Fruit fly (Drosophila melanogaster): ENCODE measurements around the gene Ge-1.

Gene Ge-1

DNA sequence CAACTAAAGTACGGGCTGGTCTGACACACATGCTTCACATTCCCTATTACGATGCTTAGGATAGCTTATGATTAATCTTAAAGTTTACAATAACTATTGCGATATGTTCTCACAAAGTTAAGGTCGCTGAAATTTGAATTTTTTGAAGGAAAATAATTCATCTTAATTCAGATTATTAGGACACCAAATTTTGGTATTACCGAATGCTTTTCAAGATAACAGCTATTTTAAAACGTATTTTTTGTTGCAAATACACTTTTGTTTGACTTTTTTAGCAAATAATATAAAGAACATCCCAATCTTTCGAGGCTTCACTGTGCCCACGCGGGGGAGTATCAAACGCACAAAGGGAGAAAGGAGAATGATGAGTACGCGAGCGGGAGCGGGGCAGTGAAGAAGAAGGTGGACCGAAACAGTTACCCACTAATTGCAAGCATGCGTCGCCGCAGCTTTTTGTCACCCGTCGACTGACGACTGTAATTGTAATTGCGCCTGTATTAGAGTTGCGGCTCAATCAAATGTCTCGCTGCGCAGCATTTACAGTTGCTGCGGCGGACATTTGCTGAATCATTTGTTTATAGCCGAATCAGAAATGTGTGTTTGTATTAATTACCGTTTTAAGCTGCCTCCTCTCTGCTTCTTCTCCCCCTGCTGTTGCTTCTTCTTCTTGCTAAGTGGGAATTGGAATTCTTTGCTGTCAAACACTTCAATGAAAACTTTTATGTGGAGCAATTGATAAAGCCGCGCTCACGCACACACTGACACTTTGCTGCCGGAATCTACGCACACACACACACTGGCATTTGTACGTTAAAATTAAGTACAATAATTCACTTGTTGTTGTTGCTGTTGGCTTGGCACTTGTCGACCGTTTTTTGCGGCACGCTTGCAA lies 34.5 kb downstream of the Ge-1 start (continued):
- TF ChIP-seq fkh (GFP tag; optimal IDR thresholded peaks at IDR 0.05) (no peak), ss (GFP tag; optimal IDR thresholded peaks at IDR 0.05) (no peak), Lpt (GFP tag; optimal IDR thresholded peaks at IDR 0.05) (peak; percentile 46), Eip75B (GFP tag; optimal IDR thresholded peaks at IDR 0.05) (peak; percentile 48), Sox102F (GFP tag; optimal IDR thresholded peaks at IDR 0.05) (peak; percentile 49), CG3919 (GFP tag; optimal IDR thresholded peaks at IDR 0.05) (peak; percentile 56), salr (GFP tag; optimal IDR thresholded peaks at IDR 0.05) (peak in 1 of 2 experiments; percentile 26), cyc (GFP tag; optimal IDR thresholded peaks at IDR 0.05) (peak; percentile 66), CG34406 (GFP tag; optimal IDR thresholded peaks at IDR 0.05) (peak; percentile 60), topi (GFP tag; optimal IDR thresholded peaks at IDR 0.05) (peak; percentile 74), CG8319 (GFP tag; optimal IDR thresholded peaks at IDR 0.05) (peak; percentile 42), CG31627 (GFP tag; optimal IDR thresholded peaks at IDR 0.05) (peak; percentile 81), achi (GFP tag; optimal IDR thresholded peaks at IDR 0.05) (peak; percentile 60), Ets96B (tag; optimal IDR thresholded peaks at IDR 0.05) (peak; percentile 46), CG1621 (tag; optimal IDR thresholded peaks at IDR 0.05) (no peak), dac (GFP tag; optimal IDR thresholded peaks at IDR 0.05) (peak; percentile 42), Blimp-1 (GFP tag; optimal IDR thresholded peaks at IDR 0.05) (no peak), Sox15 (GFP tag; optimal IDR thresholded peaks at IDR 0.05) (peak; percentile 60), CG10631 (GFP tag; optimal IDR thresholded peaks at IDR 0.05) (no peak), CG32006 (GFP tag; optimal IDR thresholded peaks at IDR 0.05) (peak; percentile 60), CG15336 (GFP tag; IDR thresholded peaks at IDR 0.05) (peak; percentile 65), lz (GFP tag; optimal IDR thresholded peaks at IDR 0.05) (peak; percentile 74), pdm3 (GFP tag; optimal IDR thresholded peaks at IDR 0.05) (peak; percentile 57), CG3032 (tag; optimal IDR thresholded peaks at IDR 0.05) (peak; percentile 33), eg (GFP tag; IDR thresholded peaks at IDR 0.05) (peak; percentile 72), Sox14 (GFP tag; optimal IDR thresholded peaks at IDR 0.05) (peak; percentile 79), CG7368 (GFP tag; optimal IDR thresholded peaks at IDR 0.05) (peak; percentile 16), Hr4 (GFP tag; optimal IDR thresholded peaks at IDR 0.05) (peak; percentile 77), acj6 (GFP tag; optimal IDR thresholded peaks at IDR 0.05) (peak; percentile 69), vri (GFP tag; optimal IDR thresholded peaks at IDR 0.05) (peak; percentile 14)

DNA sequence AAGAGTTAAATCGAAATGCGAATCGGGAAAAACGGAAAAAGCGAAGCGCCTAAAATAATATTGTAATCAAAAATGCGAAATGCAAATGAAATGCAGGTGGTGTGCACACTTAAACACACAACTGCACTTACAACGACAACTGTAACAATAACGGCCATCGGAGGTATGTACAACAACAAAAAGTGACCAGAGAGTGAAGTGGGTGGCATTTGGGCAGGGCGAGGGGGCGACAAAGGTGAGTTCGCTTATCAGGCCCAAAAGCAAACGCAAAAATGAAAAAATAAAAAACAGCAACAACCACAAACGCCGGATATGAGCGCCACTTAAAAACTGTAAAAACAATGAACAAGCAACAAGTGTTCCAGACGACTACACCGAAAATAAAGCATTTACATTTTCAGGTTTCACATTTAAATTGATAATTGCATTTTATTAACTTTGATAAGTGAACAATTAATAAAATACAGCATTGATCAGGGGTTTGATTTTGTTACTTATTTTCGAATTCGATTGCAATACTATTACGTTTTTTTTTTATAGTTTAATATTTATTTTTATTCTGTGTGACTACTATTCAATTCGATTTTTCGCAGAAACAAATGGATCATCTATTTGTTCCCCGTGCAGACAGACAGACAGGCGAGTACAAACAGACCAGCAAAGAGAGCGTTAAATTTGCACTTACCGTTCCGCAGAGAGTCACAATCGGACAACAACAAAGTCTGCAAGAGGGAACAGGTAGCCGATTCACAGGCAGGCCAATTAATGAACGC lies 35.4 kb downstream of the Ge-1 start:
- TF ChIP-seq CG11902 (GFP tag; optimal IDR thresholded peaks at IDR 0.05) (peak; percentile 53), Smox (GFP tag; optimal IDR thresholded peaks at IDR 0.05) (peak; percentile 79), CG8319 (GFP tag; optimal IDR thresholded peaks at IDR 0.05) (peak; percentile 60), Eip75B (GFP tag; optimal IDR thresholded peaks at IDR 0.05) (peak; percentile 60), CG10631 (GFP tag; optimal IDR thresholded peaks at IDR 0.05) (peak; percentile 66), Lpt (GFP tag; optimal IDR thresholded peaks at IDR 0.05) (no peak), Sox15 (GFP tag; optimal IDR thresholded peaks at IDR 0.05) (peak; percentile 48), CG6808 (GFP tag; optimal IDR thresholded peaks at IDR 0.05) (peak; percentile 53), CG3919 (GFP tag; optimal IDR thresholded peaks at IDR 0.05) (peak; percentile 61), fd59A (GFP tag; optimal IDR thresholded peaks at IDR 0.05) (peak; percentile 15), Ets96B (tag; optimal IDR thresholded peaks at IDR 0.05) (peak; percentile 55), CG15336 (GFP tag; IDR thresholded peaks at IDR 0.05) (peak; percentile 77), CG11762 (GFP tag; optimal IDR thresholded peaks at IDR 0.05; ENCODE audit: insufficient read depth) (peak; percentile 47), pdm3 (GFP tag; optimal IDR thresholded peaks at IDR 0.05) (peak; percentile 66), svp (GFP tag) (peak; percentile 84), CG9139 (GFP tag; optimal IDR thresholded peaks at IDR 0.05) (no peak), topi (GFP tag; optimal IDR thresholded peaks at IDR 0.05) (peak; percentile 78), dac (GFP tag; optimal IDR thresholded peaks at IDR 0.05) (no peak), OdsH (GFP tag; optimal IDR thresholded peaks at IDR 0.05) (peak; percentile 80), fd85E (GFP tag; optimal IDR thresholded peaks at IDR 0.05) (no peak), Gug (GFP tag; IDR thresholded peaks at IDR 0.05) (peak; percentile 63), CG3032 (tag; optimal IDR thresholded peaks at IDR 0.05) (peak; percentile 60), CG34406 (GFP tag; optimal IDR thresholded peaks at IDR 0.05) (peak; percentile 75), cyc (GFP tag; optimal IDR thresholded peaks at IDR 0.05) (peak; percentile 58), Eip78C (GFP tag) (peak; percentile 78), spab (GFP tag; optimal IDR thresholded peaks at IDR 0.05) (peak; percentile 20), CG4318 (GFP tag; optimal IDR thresholded peaks at IDR 0.05) (peak; percentile 50), lz (GFP tag; optimal IDR thresholded peaks at IDR 0.05) (peak; percentile 77), CG6792 (GFP tag; optimal IDR thresholded peaks at IDR 0.05) (peak; percentile 51), Met (GFP tag; optimal IDR thresholded peaks at IDR 0.05) (peak; percentile 77)

Data from whole organism, prepupa.